Worm (Caenorhabditis elegans): Measurements from ENCODE around the gene str-18.

- TF ChIP-seq flt-1 (GFP tag; IDR thresholded peaks at IDR 0.05) = no peak
- no peak for TF ChIP-seq ztf-23 (GFP tag; IDR thresholded peaks at IDR 0.05)
- TF ChIP-seq ztf-29 (GFP tag; IDR thresholded peaks at IDR 0.05) = no peak
- no peak for TF ChIP-seq med-1 (GFP tag; optimal IDR thresholded peaks at IDR 0.05; ENCODE audit: insufficient read depth)
- no peak for TF ChIP-seq T22C8.4 (GFP tag; IDR thresholded peaks at IDR 0.05)
- TF ChIP-seq ref-1 (GFP tag; conservative IDR thresholded peaks at IDR 0.05) = no peak
Observed at ce11 chrV:15718562-15718961, 23.2 kb downstream of the str-18 start, which contains the start of gene Y6E2A.5.
